Worm (Caenorhabditis elegans) whole organism, young adult: ENCODE measurements around the gene hal-2.

Experiments used
- B0019.2 ChIP-seq: fragments of 200-800 bp; sonication (Bioruptor generic); conservative IDR thresholded peaks from 2 replicates; pipeline ENCODE4 v1.3.6; 2022; ENCODE audit warnings: missing genetic modification reagents, missing genetic modification characterization, missing compliant biosample characterization
- C06A6.2 ChIP-seq: fragments of 200-800 bp; sonication (Bioruptor generic); conservative IDR thresholded peaks from 2 replicates; pipeline ENCODE4 v1.3.6; 2022; ENCODE audit warnings: missing genetic modification characterization, missing compliant biosample characterization
- C17E4.6 ChIP-seq: fragments of 200-800 bp; sonication (Bioruptor generic); IDR thresholded peaks from 2 replicates; pipeline ENCODE4 v1.3.6; 2022; ENCODE audit warnings: missing genetic modification reagents, missing genetic modification characterization, missing compliant biosample characterization
- F22D6.2 ChIP-seq: sonication (generic microtip); optimal IDR thresholded peaks from 2 replicates; lab custom pipeline; 2016; ENCODE audit warnings: mild to moderate bottlenecking, missing genetic modification characterization, missing compliant biosample characterization
- F23B12.7 ChIP-seq: sonication (generic microtip); optimal IDR thresholded peaks from 2 replicates; lab custom pipeline; 2017; ENCODE audit warnings: missing genetic modification characterization, mild to moderate bottlenecking, missing compliant biosample characterization, antibody characterized with exemption, moderate library complexity; ENCODE audit not compliant: insufficient read depth
- F37B4.10 ChIP-seq: fragments of 200-800 bp; sonication (Bioruptor generic); IDR thresholded peaks from 2 replicates; pipeline ENCODE4 v1.3.6; 2022; ENCODE audit warnings: missing genetic modification characterization, missing compliant biosample characterization
- T07F8.4 ChIP-seq: sonication (generic microtip); optimal IDR thresholded peaks from 2 replicates; lab custom pipeline; 2016; ENCODE audit warnings: mild to moderate bottlenecking, missing genetic modification characterization, moderate library complexity, missing compliant biosample characterization
- T26A5.8 ChIP-seq: sonication (generic microtip); optimal IDR thresholded peaks from 2 replicates; lab custom pipeline; 2016; ENCODE audit warnings: missing genetic modification characterization, missing compliant biosample characterization
- Y56A3A.18 ChIP-seq: fragments of 200-800 bp; sonication (Bioruptor generic); IDR thresholded peaks from 2 replicates; pipeline ENCODE4 v1.3.6; 2022; ENCODE audit warnings: missing genetic modification reagents, missing genetic modification characterization, missing compliant biosample characterization
- Y67H2A.10 ChIP-seq: fragments of 200-800 bp; sonication (Bioruptor generic); conservative IDR thresholded peaks from 2 replicates; pipeline ENCODE4 v1.3.6; 2022; ENCODE audit warnings: missing genetic modification reagents, missing genetic modification characterization, missing compliant biosample characterization
- Y79H2A.3 ChIP-seq: fragments of 200-800 bp; sonication (Bioruptor generic); conservative IDR thresholded peaks from 2 replicates; pipeline ENCODE4 v1.3.6; 2022; ENCODE audit warnings: missing genetic modification reagents, missing genetic modification characterization, missing compliant biosample characterization
- akir-1 ChIP-seq: fragments of 200-800 bp; sonication (Bioruptor generic); optimal IDR thresholded peaks from 2 replicates; lab custom pipeline; 2018; ENCODE audit warnings: mild to moderate bottlenecking, missing genetic modification characterization, moderate library complexity, missing compliant biosample characterization
- aptf-3 ChIP-seq: fragments of 200-800 bp; sonication (Bioruptor generic); IDR thresholded peaks from 2 replicates; pipeline ENCODE4 v1.3.6; 2022; ENCODE audit warnings: missing genetic modification characterization, missing compliant biosample characterization
- athp-1 ChIP-seq: sonication (generic microtip); optimal IDR thresholded peaks from 2 replicates; lab custom pipeline; 2017; ENCODE audit warnings: mild to moderate bottlenecking, missing genetic modification characterization, missing compliant biosample characterization
- attf-5 ChIP-seq: fragments of 200-800 bp; sonication (Bioruptor generic); optimal IDR thresholded peaks from 2 replicates; lab custom pipeline; 2018; ENCODE audit warnings: mild to moderate bottlenecking, missing genetic modification characterization, missing compliant biosample characterization
- attf-6 ChIP-seq: fragments of 200-800 bp; sonication (Bioruptor generic); IDR thresholded peaks from 2 replicates; pipeline ENCODE4 v1.3.6; 2022; ENCODE audit warnings: missing genetic modification reagents, missing genetic modification characterization, missing compliant biosample characterization
- bed-1 ChIP-seq: fragments of 200-800 bp; sonication (Bioruptor generic); IDR thresholded peaks from 2 replicates; pipeline ENCODE4 v1.3.6; 2022; ENCODE audit warnings: missing genetic modification reagents, missing genetic modification characterization, missing compliant biosample characterization
- ccch-3 ChIP-seq: fragments of 200-800 bp; sonication (Bioruptor generic); optimal IDR thresholded peaks from 2 replicates; lab custom pipeline; 2018; ENCODE audit warnings: mild to moderate bottlenecking, missing genetic modification characterization, missing compliant biosample characterization
- cebp-2 ChIP-seq: fragments of 200-800 bp; sonication (Bioruptor generic); IDR thresholded peaks from 2 replicates; pipeline ENCODE4 v1.3.6; 2022; ENCODE audit warnings: missing genetic modification characterization, missing compliant biosample characterization
- ceh-58 ChIP-seq: fragments of 200-800 bp; sonication (Bioruptor generic); IDR thresholded peaks from 2 replicates; pipeline ENCODE4 v1.3.6; 2022; ENCODE audit warnings: missing genetic modification characterization, missing compliant biosample characterization
- chd-7 ChIP-seq: sonication (generic microtip); optimal IDR thresholded peaks from 2 replicates; lab custom pipeline; 2016; ENCODE audit warnings: mild to moderate bottlenecking, missing genetic modification characterization, moderate library complexity, missing compliant biosample characterization
- dox-1 ChIP-seq: fragments of 200-800 bp; sonication (Bioruptor generic); IDR thresholded peaks from 2 replicates; pipeline ENCODE4 v1.3.6; 2022; ENCODE audit warnings: missing genetic modification reagents, missing genetic modification characterization, missing compliant biosample characterization
- efl-1 ChIP-seq: fragments of 150-350 bp; optimal IDR thresholded peaks from 2 replicates; lab custom pipeline; 2014; ENCODE audit warnings: missing biosample characterization, missing genetic modification reagents, missing genetic modification characterization
- egl-44 ChIP-seq: fragments of 200-800 bp; sonication (Bioruptor generic); IDR thresholded peaks from 2 replicates; pipeline ENCODE4 v1.3.6; 2022; ENCODE audit warnings: missing genetic modification reagents, missing genetic modification characterization, missing compliant biosample characterization
- egrh-3 ChIP-seq: fragments of 200-800 bp; sonication (Bioruptor generic); IDR thresholded peaks from 2 replicates; pipeline ENCODE4 v1.3.6; 2022; ENCODE audit warnings: missing genetic modification reagents, missing genetic modification characterization, missing compliant biosample characterization
- ekl-4 ChIP-seq: fragments of 200-800 bp; sonication (Bioruptor generic); IDR thresholded peaks from 2 replicates; pipeline ENCODE4 v1.3.6; 2022; ENCODE audit warnings: missing genetic modification reagents, missing genetic modification characterization, missing compliant biosample characterization
- gei-17 ChIP-seq: fragments of 200-800 bp; sonication (Bioruptor generic); optimal IDR thresholded peaks from 2 replicates; lab custom pipeline; 2018; ENCODE audit warnings: mild to moderate bottlenecking, missing genetic modification characterization, missing compliant biosample characterization
- lin-54 ChIP-seq: fragments of 200-800 bp; sonication (Bioruptor generic); optimal IDR thresholded peaks from 2 replicates; lab custom pipeline; 2018; ENCODE audit warnings: mild to moderate bottlenecking, missing genetic modification characterization, missing compliant biosample characterization
- lir-1 ChIP-seq: fragments of 200-800 bp; sonication (Bioruptor generic); conservative IDR thresholded peaks from 2 replicates; pipeline ENCODE4 v1.3.6; 2022; ENCODE audit warnings: missing genetic modification reagents, missing genetic modification characterization, missing compliant biosample characterization
- lsy-27 ChIP-seq: sonication (generic microtip); optimal IDR thresholded peaks from 2 replicates; lab custom pipeline; 2017; ENCODE audit warnings: missing genetic modification characterization, mild to moderate bottlenecking, missing compliant biosample characterization, antibody characterized with exemption, missing genotype, borderline replicate concordance; ENCODE audit not compliant: insufficient read depth
- madf-3 ChIP-seq: fragments of 200-800 bp; sonication (Bioruptor generic); IDR thresholded peaks from 2 replicates; pipeline ENCODE4 v1.3.6; 2022; ENCODE audit warnings: missing genetic modification reagents, missing genetic modification characterization, missing compliant biosample characterization
- madf-6 ChIP-seq: fragments of 200-800 bp; sonication (Bioruptor generic); IDR thresholded peaks from 2 replicates; pipeline ENCODE4 v1.3.6; 2022; ENCODE audit warnings: missing genetic modification reagents, missing genetic modification characterization, missing compliant biosample characterization
- mes-4 ChIP-seq: sonication (generic microtip); optimal IDR thresholded peaks from 2 replicates; lab custom pipeline; 2016; ENCODE audit warnings: missing genotype, missing genetic modification characterization, missing compliant biosample characterization
- mxl-1 ChIP-seq: sonication (generic microtip); optimal IDR thresholded peaks from 2 replicates; lab custom pipeline; 2016; ENCODE audit warnings: missing genetic modification characterization, missing compliant biosample characterization
- nfya-2 ChIP-seq: fragments of 200-800 bp; sonication (Bioruptor generic); IDR thresholded peaks from 2 replicates; pipeline ENCODE4 v1.3.6; 2022; ENCODE audit warnings: missing genetic modification reagents, missing genetic modification characterization, missing compliant biosample characterization
- nfyb-1 ChIP-seq: fragments of 200-800 bp; sonication (Bioruptor generic); IDR thresholded peaks from 2 replicates; pipeline ENCODE4 v1.3.6; 2022; ENCODE audit warnings: missing genetic modification reagents, missing genetic modification characterization, missing compliant biosample characterization
- pbrm-1 ChIP-seq: fragments of 200-800 bp; sonication (Bioruptor generic); IDR thresholded peaks from 2 replicates; pipeline ENCODE4 v1.3.6; 2022; ENCODE audit warnings: missing genetic modification reagents, missing genetic modification characterization, missing compliant biosample characterization
- rcor-1 ChIP-seq: fragments of 200-800 bp; sonication (Bioruptor generic); IDR thresholded peaks from 2 replicates; pipeline ENCODE4 v1.3.6; 2022; ENCODE audit warnings: missing genetic modification reagents, missing genetic modification characterization, missing compliant biosample characterization
- repo-1 ChIP-seq: sonication (generic microtip); optimal IDR thresholded peaks from 2 replicates; lab custom pipeline; 2017; ENCODE audit warnings: mild to moderate bottlenecking, missing genetic modification characterization, missing compliant biosample characterization
- sdz-38 ChIP-seq: sonication (generic microtip); optimal IDR thresholded peaks from 2 replicates; lab custom pipeline; 2016; ENCODE audit warnings: missing genotype, missing genetic modification characterization, missing compliant biosample characterization
- sea-2 ChIP-seq: fragments of 200-800 bp; sonication (Bioruptor generic); IDR thresholded peaks from 2 replicates; pipeline ENCODE4 v1.3.6; 2022; ENCODE audit warnings: missing genetic modification characterization, missing compliant biosample characterization
- snpc-1.3 ChIP-seq: sonication (generic microtip); optimal IDR thresholded peaks from 2 replicates; lab custom pipeline; 2017; ENCODE audit warnings: missing genetic modification characterization, mild to moderate bottlenecking, missing compliant biosample characterization, antibody characterized with exemption, moderate library complexity, missing genotype, missing genetic modification reagents; ENCODE audit not compliant: insufficient read depth
- snpc-4 ChIP-seq, 5 experiments: fragments of 150-350 bp in 1 of 5; sonication (generic microtip) in 4 of 5; optimal IDR thresholded peaks; 2 replicates each; lab custom pipeline; 2014 to 2018; ENCODE audit warnings: missing genetic modification characterization in 5 of 5, missing biosample characterization in 3 of 5, antibody characterized with exemption in 2 of 5, mild to moderate bottlenecking in 2 of 5, missing compliant biosample characterization in 2 of 5, missing genotype in 2 of 5, moderate library complexity in 2 of 5, missing genetic modification reagents in 1 of 5
- somi-1 ChIP-seq: fragments of 200-800 bp; sonication (Bioruptor generic); optimal IDR thresholded peaks from 2 replicates; lab custom pipeline; 2018; ENCODE audit warnings: mild to moderate bottlenecking, missing genetic modification characterization, missing compliant biosample characterization
- sptf-2 ChIP-seq: fragments of 200-800 bp; sonication (Bioruptor generic); optimal IDR thresholded peaks from 2 replicates; lab custom pipeline; 2018; ENCODE audit warnings: mild to moderate bottlenecking, missing genetic modification characterization, missing compliant biosample characterization
- tbp1 ChIP-seq: fragments of 200-800 bp; sonication (Bioruptor generic); optimal IDR thresholded peaks from 2 replicates; lab custom pipeline; 2018; ENCODE audit warnings: mild to moderate bottlenecking, missing genetic modification characterization, missing compliant biosample characterization
- xnd-1 ChIP-seq: sonication (generic microtip); optimal IDR thresholded peaks from 2 replicates; lab custom pipeline; 2016; ENCODE audit warnings: missing genotype, missing genetic modification reagents, missing genetic modification characterization, missing compliant biosample characterization
- ztf-22 ChIP-seq: fragments of 200-800 bp; sonication (Bioruptor generic); optimal IDR thresholded peaks from 2 replicates; lab custom pipeline; 2018; ENCODE audit warnings: mild to moderate bottlenecking, missing genetic modification characterization, moderate library complexity, missing compliant biosample characterization
- ztf-25 ChIP-seq: fragments of 200-800 bp; sonication (Bioruptor generic); IDR thresholded peaks from 2 replicates; pipeline ENCODE4 v1.3.6; 2022; ENCODE audit warnings: missing genetic modification reagents, missing genetic modification characterization, missing compliant biosample characterization

The hal-2 gene

DNA sequence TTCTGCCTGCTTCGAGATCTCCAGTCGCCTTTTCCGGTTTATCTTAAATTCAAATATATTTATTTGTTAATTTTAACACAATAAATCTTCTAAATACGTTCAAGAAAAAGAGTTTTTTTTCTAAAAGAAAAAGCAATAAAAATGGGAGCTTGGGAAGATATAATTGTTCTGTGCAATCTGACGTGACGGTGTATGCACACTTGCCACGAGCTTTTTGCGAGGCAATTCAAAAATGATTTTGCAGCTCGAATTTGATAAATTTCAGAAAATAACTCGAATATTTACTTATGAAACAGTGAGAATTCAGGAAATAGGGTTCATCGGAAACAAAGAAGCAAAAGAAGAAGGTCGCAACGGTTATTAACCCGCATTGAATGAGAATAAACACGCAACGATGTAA is 4.4 kb upstream of the hal-2 start (continued):
- TF ChIP-seq attf-6 (GFP tag; lab: Robert Waterston, UW) (no peak), cebp-2 (GFP tag; lab: Robert Waterston, UW) (no peak), chd-7 (tag; lab: Kevin White, UChicago) (no peak), lir-1 (GFP tag; lab: Robert Waterston, UW) (no peak), athp-1 (no peak), sdz-38 (tag; lab: Kevin White, UChicago) (no peak), aptf-3 (GFP tag; lab: Robert Waterston, UW) (no peak), T26A5.8 (tag; lab: Kevin White, UChicago) (no peak), pbrm-1 (GFP tag; lab: Robert Waterston, UW) (no peak), nfyb-1 (0 out of 2 replicates have a peak, but pooled peaks have one; percentile 35), mxl-1 (tag; lab: Kevin White, UChicago) (no peak), rcor-1 (GFP tag; lab: Robert Waterston, UW) (no peak), attf-5 (GFP tag; lab: Kevin White, UChicago) (no peak), akir-1 (GFP tag; lab: Kevin White, UChicago) (no peak), C06A6.2 (GFP tag; lab: Robert Waterston, UW) (no peak), snpc-4 (GFP tag; optimal IDR thresholded peaks at IDR 0.05; lab: Kevin White, UChicago) (no peak), snpc-4 (tag; optimal IDR thresholded peaks at IDR 0.05; lab: Kevin White, UChicago) (peak in 1 of 4 experiments; percentile 6), F23B12.7 (tag; lab: Kevin White, UChicago) (no peak), madf-3 (GFP tag; lab: Robert Waterston, UW) (no peak), B0019.2 (GFP tag; lab: Robert Waterston, UW) (no peak), dox-1 (GFP tag; lab: Robert Waterston, UW) (no peak), gei-17 (GFP tag; lab: Kevin White, UChicago) (no peak), snpc-1.3 (tag; lab: Kevin White, UChicago) (no peak), ztf-22 (no peak), sptf-2 (GFP tag; lab: Kevin White, UChicago) (no peak), sea-2 (GFP tag; lab: Robert Waterston, UW) (no peak), ceh-58 (GFP tag; lab: Robert Waterston, UW) (no peak), Y56A3A.18 (GFP tag; lab: Robert Waterston, UW) (no peak), F37B4.10 (GFP tag; lab: Robert Waterston, UW) (no peak), Y67H2A.10 (GFP tag; lab: Robert Waterston, UW) (no peak), egl-44 (GFP tag; lab: Robert Waterston, UW) (no peak), bed-1 (GFP tag; lab: Robert Waterston, UW) (no peak), egrh-3 (GFP tag; lab: Robert Waterston, UW) (no peak), nfya-2 (GFP tag; lab: Robert Waterston, UW) (no peak), xnd-1 (tag; lab: Kevin White, UChicago) (no peak), C17E4.6 (GFP tag; lab: Robert Waterston, UW) (no peak), F22D6.2 (tag; lab: Kevin White, UChicago) (no peak), efl-1 (GFP tag; lab: Kevin White, UChicago) (peak; percentile 66), tbp1 (GFP tag; lab: Kevin White, UChicago) (no peak), lin-54 (GFP tag; lab: Kevin White, UChicago) (peak; percentile 81), lsy-27 (tag; lab: Kevin White, UChicago) (no peak), madf-6 (GFP tag; lab: Robert Waterston, UW) (peak; percentile 37; the same call in 1 of the 2 replicates), T07F8.4 (no peak), ekl-4 (GFP tag; lab: Robert Waterston, UW) (no peak), Y79H2A.3 (GFP tag; lab: Robert Waterston, UW) (no peak), somi-1 (GFP tag; lab: Kevin White, UChicago) (no peak), repo-1 (tag; lab: Kevin White, UChicago) (no peak), mes-4 (tag; lab: Kevin White, UChicago) (no peak), ccch-3 (no peak), ztf-25 (GFP tag; lab: Robert Waterston, UW) (no peak)
